Worm (Caenorhabditis elegans): ENCODE results near the gene sre-46.

sre-46 gene

DNA sequence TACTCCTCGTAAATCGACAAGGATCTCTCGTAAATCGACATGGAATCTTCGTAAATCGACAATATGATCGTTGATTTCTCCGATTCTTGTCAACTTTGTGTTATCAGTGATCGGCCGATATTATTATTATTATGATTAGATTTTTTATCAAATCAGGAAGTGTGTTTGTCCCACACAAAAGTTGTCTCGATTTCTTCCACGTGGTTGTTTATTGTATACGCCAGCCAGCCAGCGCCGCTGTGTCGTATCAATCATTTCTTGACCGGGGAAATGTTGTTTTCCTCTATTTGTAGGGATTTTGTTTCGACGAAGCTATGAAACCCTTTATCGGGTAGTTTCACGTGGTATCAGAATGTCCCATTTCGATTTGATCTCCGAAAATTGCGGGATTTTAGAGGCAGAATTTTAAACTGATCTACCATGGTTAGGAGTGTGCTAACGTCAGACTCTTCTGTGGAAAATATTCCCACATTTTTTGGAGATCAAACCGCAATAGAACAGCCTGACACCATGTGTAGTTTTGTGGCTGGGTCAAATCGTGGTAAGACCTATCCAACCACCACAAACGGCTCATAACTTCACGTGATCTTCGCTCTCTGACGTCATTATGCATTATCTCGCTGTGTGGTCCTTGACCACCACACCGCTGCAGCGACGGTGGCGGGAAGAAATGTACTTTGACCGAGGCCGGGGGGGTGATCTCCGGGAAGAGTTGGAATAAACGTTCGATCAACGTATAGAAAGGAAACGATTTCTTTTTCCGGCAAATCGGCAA is 16.8 kb upstream of the sre-46 start (continued):
- no peak for TF ChIP-seq hlh-17 (GFP tag; optimal IDR thresholded peaks at IDR 0.05; ENCODE audit: borderline replicate concordance)
- no peak for TF ChIP-seq fkh-8 (tag; optimal IDR thresholded peaks at IDR 0.05)
- no peak for TF ChIP-seq lin-13 (GFP tag; optimal IDR thresholded peaks at IDR 0.05)
- no peak for TF ChIP-seq efl-1 (optimal IDR thresholded peaks at IDR 0.05)
- no peak for TF ChIP-seq efl-1 (GFP tag; optimal IDR thresholded peaks at IDR 0.05 in 1 of 2)

DNA sequence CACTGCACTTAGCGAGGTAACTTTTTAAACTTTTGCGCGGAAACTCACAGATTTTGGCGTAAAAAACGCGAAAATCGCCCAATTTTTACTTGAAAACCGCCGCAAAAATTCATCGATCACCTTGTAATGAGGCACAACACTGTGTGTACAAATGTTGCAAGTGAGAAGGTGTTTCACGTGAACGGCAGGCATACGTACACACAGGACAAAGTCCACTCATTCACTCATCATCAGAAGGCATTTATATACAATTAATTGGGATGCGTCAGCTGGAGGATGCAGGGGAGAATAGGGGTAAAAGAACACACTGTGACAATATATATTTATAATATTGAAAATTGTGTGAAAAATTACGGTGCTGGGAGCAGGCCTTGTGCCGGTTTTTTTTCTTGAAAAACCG is 15.8 kb upstream of the sre-46 start:
- TF ChIP-seq skn-1 (tag; optimal IDR thresholded peaks at IDR 0.05) = no peak
- no peak for TF ChIP-seq ceh-88 (GFP tag; IDR thresholded peaks at IDR 0.05)
- no peak for TF ChIP-seq ceh-82 (tag; optimal IDR thresholded peaks at IDR 0.05)
- TF ChIP-seq unc-30 (tag; optimal IDR thresholded peaks at IDR 0.05) = no peak
- TF ChIP-seq blmp-1 (tag; optimal IDR thresholded peaks at IDR 0.05) = peak; percentile 76
- no peak for TF ChIP-seq isw-1 (GFP tag; IDR thresholded peaks at IDR 0.05)
- peak; percentile 13 for TF ChIP-seq tbx-2 (tag; optimal IDR thresholded peaks at IDR 0.05)
- no peak for TF ChIP-seq nhr-76 (tag; optimal IDR thresholded peaks at IDR 0.05)
- TF ChIP-seq C04F5.9 (tag; optimal IDR thresholded peaks at IDR 0.05) = no peak
- peak; percentile 32 for TF ChIP-seq nhr-71 (tag; optimal IDR thresholded peaks at IDR 0.05)
- TF ChIP-seq elt-2 (tag; optimal IDR thresholded peaks at IDR 0.05) = no peak
- no peak for TF ChIP-seq grh-1 (GFP tag; IDR thresholded peaks at IDR 0.05)
- TF ChIP-seq lin-35 (GFP tag; optimal IDR thresholded peaks at IDR 0.05) = peak in 1 of 2 experiments; percentile 51
- no peak for TF ChIP-seq unc-86 (tag; optimal IDR thresholded peaks at IDR 0.05)
- no peak for TF ChIP-seq ets-5 (GFP tag; IDR thresholded peaks at IDR 0.05)
- TF ChIP-seq lin-39 (tag; optimal IDR thresholded peaks at IDR 0.05) = no peak
- no peak for TF ChIP-seq tlp-1 (tag; optimal IDR thresholded peaks at IDR 0.05)
- peak; percentile 39 for TF ChIP-seq nhr-20 (tag; optimal IDR thresholded peaks at IDR 0.05)
- TF ChIP-seq mdl-1 (tag; optimal IDR thresholded peaks at IDR 0.05) = peak in 1 of 2 experiments; percentile 39
- TF ChIP-seq ceh-63 (GFP tag; optimal IDR thresholded peaks at IDR 0.05) = no peak
- peak; percentile 34 for TF ChIP-seq snu-23 (GFP tag; optimal IDR thresholded peaks at IDR 0.05)
- TF ChIP-seq lsy-2 (tag; optimal IDR thresholded peaks at IDR 0.05) = peak in 1 of 2 experiments; percentile 5
- no peak for TF ChIP-seq C34B4.2 (tag; optimal IDR thresholded peaks at IDR 0.05)
- no peak for TF ChIP-seq aly-2 (tag; optimal IDR thresholded peaks at IDR 0.05)
- TF ChIP-seq nhr-90 (tag; optimal IDR thresholded peaks at IDR 0.05; ENCODE audit: poor library complexity) = peak; percentile 11
- no peak for TF ChIP-seq fkh-10 (GFP tag; optimal IDR thresholded peaks at IDR 0.05)
- no peak for TF ChIP-seq dpl-1 (GFP tag; optimal IDR thresholded peaks at IDR 0.05)
- TF ChIP-seq nhr-47 (tag; optimal IDR thresholded peaks at IDR 0.05) = no peak
- TF ChIP-seq nhr-19 (GFP tag; conservative IDR thresholded peaks at IDR 0.05) = peak; percentile 46
- TF ChIP-seq lin-14 (GFP tag; optimal IDR thresholded peaks at IDR 0.05) = peak; percentile 58
- TF ChIP-seq nhr-85 (tag) = peak; percentile 67
- no peak for TF ChIP-seq lin-13 (GFP tag; optimal IDR thresholded peaks at IDR 0.05)
- TF ChIP-seq mep-1 (tag; optimal IDR thresholded peaks at IDR 0.05) = peak; percentile 3

- no peak for TF ChIP-seq C34B4.2 (tag; optimal IDR thresholded peaks at IDR 0.05)
- no peak for TF ChIP-seq mep-1 (tag; optimal IDR thresholded peaks at IDR 0.05)
- no peak for TF ChIP-seq egl-13 (tag; optimal IDR thresholded peaks at IDR 0.05)
- no peak for TF ChIP-seq zip-4 (GFP tag; optimal IDR thresholded peaks at IDR 0.05)
- TF ChIP-seq vab-15 (tag; optimal IDR thresholded peaks at IDR 0.05) = no peak
- TF ChIP-seq skn-1 (tag; optimal IDR thresholded peaks at IDR 0.05) = no peak
- TF ChIP-seq lir-3 (tag; optimal IDR thresholded peaks at IDR 0.05; ENCODE audit: poor library complexity) = no peak
- TF ChIP-seq ets-5 (GFP tag; IDR thresholded peaks at IDR 0.05) = no peak
- no peak for TF ChIP-seq efl-1 (optimal IDR thresholded peaks at IDR 0.05)
- peak in 1 of 2 experiments; percentile 55 for TF ChIP-seq efl-1 (GFP tag; optimal IDR thresholded peaks at IDR 0.05 in 1 of 2)
- TF ChIP-seq tlp-1 (tag; optimal IDR thresholded peaks at IDR 0.05) = no peak
- TF ChIP-seq alr-1 (tag; optimal IDR thresholded peaks at IDR 0.05; ENCODE audit: borderline replicate concordance) = no peak
- no peak for TF ChIP-seq unc-86 (tag; optimal IDR thresholded peaks at IDR 0.05)
- TF ChIP-seq nhr-85 (tag) = peak; percentile 59
Measured at ce11 chrII:13736089-13736488, 15.0 kb upstream of the sre-46 start, which contains the start of gene R06B9.5. R06B9.5 (plus strand) TSS chrII:13736320.

Data from whole organism, L1 larva.